Worm (Caenorhabditis elegans) whole organism, young adult: ENCODE data around the gene F32F2.4.

Experiments used
- T07F8.4 ChIP-seq: sonication (generic microtip); optimal IDR thresholded peaks from 2 replicates; lab custom pipeline; 2016; ENCODE audit warnings: mild to moderate bottlenecking, missing genetic modification characterization, moderate library complexity, missing compliant biosample characterization
- aptf-3 ChIP-seq: fragments of 200-800 bp; sonication (Bioruptor generic); IDR thresholded peaks from 2 replicates; pipeline ENCODE4 v1.3.6; 2022; ENCODE audit warnings: missing genetic modification characterization, missing compliant biosample characterization
- attf-5 ChIP-seq: fragments of 200-800 bp; sonication (Bioruptor generic); optimal IDR thresholded peaks from 2 replicates; lab custom pipeline; 2018; ENCODE audit warnings: mild to moderate bottlenecking, missing genetic modification characterization, missing compliant biosample characterization
- ceh-27 ChIP-seq: fragments of 200-800 bp; sonication (Bioruptor generic); optimal IDR thresholded peaks from 2 replicates; lab custom pipeline; 2018; ENCODE audit warnings: mild to moderate bottlenecking, missing genetic modification characterization, moderate library complexity, missing compliant biosample characterization
- ceh-40 ChIP-seq: fragments of 200-800 bp; sonication (Bioruptor generic); IDR thresholded peaks from 2 replicates; pipeline ENCODE4 v1.3.6; 2022; ENCODE audit warnings: missing genetic modification characterization, missing compliant biosample characterization
- hlh-12 ChIP-seq: sonication (generic microtip); optimal IDR thresholded peaks from 2 replicates; lab custom pipeline; 2016; ENCODE audit warnings: missing genetic modification characterization, missing compliant biosample characterization
- lag-1 ChIP-seq: fragments of 200-800 bp; sonication (Bioruptor generic); IDR thresholded peaks from 2 replicates; pipeline ENCODE4 v1.3.6; 2022; ENCODE audit warnings: missing genetic modification reagents, missing genetic modification characterization, missing compliant biosample characterization
- lin-35 ChIP-seq, 3 experiments: fragments of 150-350 bp in 2 of 3; sonication (generic microtip) in 1 of 3; optimal IDR thresholded peaks; 2 replicates each; lab custom pipeline; 2014 to 2018; ENCODE audit warnings: missing biosample characterization in 3 of 3, missing genetic modification characterization in 3 of 3, missing genetic modification reagents in 3 of 3
- lin-54 ChIP-seq: fragments of 200-800 bp; sonication (Bioruptor generic); optimal IDR thresholded peaks from 2 replicates; lab custom pipeline; 2018; ENCODE audit warnings: mild to moderate bottlenecking, missing genetic modification characterization, missing compliant biosample characterization
- madf-6 ChIP-seq: fragments of 200-800 bp; sonication (Bioruptor generic); IDR thresholded peaks from 2 replicates; pipeline ENCODE4 v1.3.6; 2022; ENCODE audit warnings: missing genetic modification reagents, missing genetic modification characterization, missing compliant biosample characterization
- nhr-80 ChIP-seq: sonication (generic microtip); optimal IDR thresholded peaks from 2 replicates; lab custom pipeline; 2016; ENCODE audit warnings: missing genetic modification characterization, missing compliant biosample characterization
- pha-4 ChIP-seq: fragments of 150-350 bp; sonication (generic microtip); optimal IDR thresholded peaks from 2 replicates; lab custom pipeline; 2014; ENCODE audit warnings: missing biosample characterization, missing genetic modification reagents, missing genetic modification characterization
- tbx-9 ChIP-seq: sonication (generic microtip); optimal IDR thresholded peaks from 2 replicates; lab custom pipeline; 2016; ENCODE audit warnings: borderline replicate concordance, missing genetic modification characterization, inconsistent platforms, missing compliant biosample characterization
- tlf-1 ChIP-seq: fragments of 200-800 bp; sonication (Bioruptor generic); optimal IDR thresholded peaks from 2 replicates; lab custom pipeline; 2018; ENCODE audit warnings: mild to moderate bottlenecking, missing genetic modification characterization, missing compliant biosample characterization
- unc-130 ChIP-seq: sonication (generic microtip); optimal IDR thresholded peaks from 2 replicates; lab custom pipeline; 2016; ENCODE audit warnings: missing genetic modification reagents, missing genetic modification characterization, missing compliant biosample characterization
- unc-62 ChIP-seq: fragments of 150-350 bp; optimal IDR thresholded peaks from 2 replicates; lab custom pipeline; 2014; ENCODE audit warnings: missing biosample characterization, missing genetic modification reagents, missing genetic modification characterization
- xnd-1 ChIP-seq: sonication (generic microtip); optimal IDR thresholded peaks from 2 replicates; lab custom pipeline; 2016; ENCODE audit warnings: missing genotype, missing genetic modification reagents, missing genetic modification characterization, missing compliant biosample characterization
- ztf-18 ChIP-seq: sonication (generic microtip); optimal IDR thresholded peaks from 2 replicates; lab custom pipeline; 2016; ENCODE audit warnings: missing genotype, mild to moderate bottlenecking, missing genetic modification characterization, missing compliant biosample characterization

F32F2.4 gene

DNA sequence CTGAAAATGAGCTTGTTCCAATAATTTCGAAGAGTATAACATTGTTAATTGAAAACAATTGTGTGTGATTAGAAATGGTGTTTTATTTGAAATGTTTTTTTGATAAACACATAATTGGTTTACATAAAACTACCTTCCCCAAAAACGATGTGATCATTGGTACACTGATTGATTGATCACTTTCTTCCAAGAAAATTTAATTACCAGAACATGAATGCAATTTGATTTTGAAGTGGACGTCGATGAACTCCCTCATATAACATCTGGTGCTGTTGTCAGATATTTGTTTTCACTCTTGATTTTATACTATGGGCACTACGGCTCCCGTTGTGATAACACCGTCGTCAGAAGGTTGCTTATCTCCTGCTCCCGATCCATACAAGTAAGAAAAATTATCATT lies 44.6 kb downstream of the F32F2.4 start, which contains the start of gene srh-15:
srh-15 (plus strand) TSS at position 301 of the 400 bp plus-strand sequence.
- no peak for TF ChIP-seq lin-35 (GFP tag; optimal IDR thresholded peaks at IDR 0.05; lab: Kevin White, UChicago)
- no peak for TF ChIP-seq tlf-1 (GFP tag; lab: Kevin White, UChicago)
- TF ChIP-seq madf-6 = no peak
- no peak for TF ChIP-seq attf-5 (GFP tag; lab: Kevin White, UChicago)
- no peak for TF ChIP-seq unc-130 (GFP tag; lab: Kevin White, UChicago)
- TF ChIP-seq lin-54 = no peak
- no peak for TF ChIP-seq unc-62 (GFP tag; lab: Kevin White, UChicago)
- no peak for TF ChIP-seq ceh-40 (GFP tag; lab: Robert Waterston, UW)
- TF ChIP-seq ztf-18 = no peak
- no peak for TF ChIP-seq xnd-1 (tag; lab: Kevin White, UChicago)
- no peak for TF ChIP-seq pha-4 (tag; lab: Kevin White, UChicago)
- TF ChIP-seq hlh-12 (tag; lab: Kevin White, UChicago) = no peak
- TF ChIP-seq aptf-3 (GFP tag; lab: Robert Waterston, UW) = no peak
- no peak for TF ChIP-seq lag-1
- no peak for TF ChIP-seq ceh-27
- TF ChIP-seq tbx-9 = no peak
- no peak for TF ChIP-seq T07F8.4 (tag; lab: Kevin White, UChicago)

DNA sequence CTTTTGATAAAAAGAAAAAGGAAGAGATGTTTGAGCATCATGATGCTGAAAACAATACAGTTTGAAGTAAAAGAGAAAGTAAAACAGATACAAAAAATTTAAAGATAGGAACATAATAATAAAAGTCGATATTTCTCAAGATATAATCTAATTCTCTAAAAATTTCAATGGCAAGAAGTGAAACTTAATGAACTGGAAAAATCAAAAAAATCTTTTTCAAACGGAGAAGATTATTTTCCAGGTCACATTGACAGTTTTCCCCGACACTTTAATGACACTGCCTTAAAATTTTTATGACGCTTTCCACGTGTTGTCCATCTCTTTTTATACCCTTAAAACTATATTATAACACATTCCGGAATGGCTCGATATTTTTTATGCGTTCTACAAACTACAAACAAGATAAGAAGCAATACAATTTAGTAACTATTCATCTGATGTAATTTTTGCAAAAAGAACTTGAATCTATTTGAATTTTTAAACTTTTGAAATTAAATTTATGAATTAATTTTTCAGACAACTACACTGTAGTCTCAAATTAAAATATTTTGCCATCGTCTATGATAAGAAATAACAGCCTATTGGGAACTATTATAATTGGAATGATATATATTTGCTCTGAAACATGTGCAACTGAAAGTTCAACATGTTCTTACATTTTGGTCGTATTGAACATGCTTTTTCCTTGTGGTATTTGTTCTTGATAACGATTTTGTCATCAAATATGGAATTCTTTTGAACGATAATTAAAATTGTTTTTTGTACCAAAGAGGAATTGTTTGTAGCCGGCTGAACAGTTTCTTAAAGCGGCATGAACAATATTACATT lies 49.1 kb downstream of the F32F2.4 start, which contains the start of gene C50B6.7:
C50B6.7 (minus strand) TSS at position 51 of the 828 bp plus-strand sequence.
- TF ChIP-seq tlf-1 (GFP tag; lab: Kevin White, UChicago) (no peak), nhr-80 (peak; percentile 32)
- TF ChIP-seq, all 124 proteins: peak for 1
